Fruit fly (Drosophila melanogaster) whole organism, adult: ENCODE measurements around the gene Bdbt.
A peak's percentile ranks its signal among the peaks of the same experiment; 100 is the strongest.

Source experiments
- CG7045 ChIP-seq: fragments of 200-800 bp; sonication (Bioruptor generic); optimal IDR thresholded peaks from 2 replicates; lab custom pipeline; 2017; ENCODE audit warnings: missing biosample characterization, mild to moderate bottlenecking, missing genetic modification characterization
- Clk ChIP-seq: fragments of 200-800 bp; sonication (Bioruptor generic); optimal IDR thresholded peaks from 2 replicates; lab custom pipeline; 2017; ENCODE audit warnings: missing biosample characterization, missing genetic modification characterization
- Crg-1 ChIP-seq: fragments of 200-800 bp; sonication (Bioruptor generic); optimal IDR thresholded peaks from 2 replicates; lab custom pipeline; 2016; ENCODE audit warnings: missing biosample characterization, missing genetic modification characterization
- tj ChIP-seq: fragments of 200-800 bp; sonication (Bioruptor generic); optimal IDR thresholded peaks from 3 replicates; lab custom pipeline; 2017; ENCODE audit warnings: missing biosample characterization, mild to moderate bottlenecking, missing genetic modification characterization, moderate library complexity

DNA sequence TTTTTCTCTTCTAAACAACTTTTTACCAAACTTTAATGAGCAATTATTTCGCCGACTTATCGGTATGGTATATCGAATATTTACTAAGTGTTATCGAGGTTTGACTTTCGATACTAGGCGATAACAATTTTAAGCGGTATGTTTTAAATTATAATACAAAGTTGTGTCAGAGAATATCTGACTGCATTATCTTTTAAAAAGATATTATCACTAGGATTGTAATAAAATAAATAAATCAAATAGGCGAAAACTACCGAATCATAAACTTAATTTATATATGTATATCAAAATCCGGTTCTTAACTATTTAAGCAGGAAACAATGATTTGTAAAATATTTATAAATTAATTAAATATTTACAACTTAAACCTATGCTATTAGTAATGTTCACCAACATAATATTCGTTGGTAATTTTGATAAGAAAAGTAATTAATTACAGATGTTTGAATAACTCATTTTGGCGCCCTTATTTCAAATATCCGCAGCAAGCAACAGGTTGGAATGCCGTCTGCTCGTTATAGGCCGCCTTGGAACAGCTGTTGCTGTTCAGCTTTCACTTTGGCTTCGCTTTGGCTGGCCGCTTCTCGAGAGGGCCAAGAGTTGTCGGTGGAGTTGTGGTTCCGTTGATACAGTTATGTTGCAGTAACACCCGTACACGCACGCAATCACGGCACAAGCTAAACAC lies 10.6 kb downstream of the Bdbt start, which contains the start of the genes Sec15 and rtet:
- peak; percentile 64 for TF ChIP-seq CG7045 (GFP tag; lab: Kevin White, UChicago)
- no peak for TF ChIP-seq Crg-1 (GFP tag; lab: Kevin White, UChicago)
- peak; percentile 36 for TF ChIP-seq Clk (GFP tag; lab: Kevin White, UChicago)
- TF ChIP-seq tj (GFP tag; lab: Kevin White, UChicago) = peak; percentile 54
